Worm (Caenorhabditis elegans) whole organism, midembryonic: ENCODE measurements around the gene T19D12.9.

Source experiments
- T22C8.4 ChIP-seq: fragments of 200-800 bp; sonication (Bioruptor generic); IDR thresholded peaks from 2 replicates; pipeline ENCODE4 v1.3.6; 2022; ENCODE audit warnings: missing genetic modification characterization, missing compliant biosample characterization
- flt-1 ChIP-seq: fragments of 200-800 bp; sonication (Bioruptor generic); IDR thresholded peaks from 2 replicates; pipeline ENCODE4 v1.3.6; 2022; ENCODE audit warnings: missing genetic modification characterization, missing compliant biosample characterization
- tab-1 ChIP-seq: fragments of 200-800 bp; sonication (Bioruptor generic); IDR thresholded peaks from 2 replicates; pipeline ENCODE4 v1.3.6; 2022; ENCODE audit warnings: missing genetic modification characterization, missing compliant biosample characterization
- ztf-23 ChIP-seq: fragments of 200-800 bp; sonication (Bioruptor generic); IDR thresholded peaks from 2 replicates; pipeline ENCODE4 v1.3.6; 2022; ENCODE audit warnings: missing genetic modification reagents, missing genetic modification characterization, missing compliant biosample characterization
- ztf-29 ChIP-seq: fragments of 200-800 bp; sonication (Bioruptor generic); IDR thresholded peaks from 2 replicates; pipeline ENCODE4 v1.3.6; 2022; ENCODE audit warnings: missing genetic modification reagents, missing genetic modification characterization, missing compliant biosample characterization

DNA sequence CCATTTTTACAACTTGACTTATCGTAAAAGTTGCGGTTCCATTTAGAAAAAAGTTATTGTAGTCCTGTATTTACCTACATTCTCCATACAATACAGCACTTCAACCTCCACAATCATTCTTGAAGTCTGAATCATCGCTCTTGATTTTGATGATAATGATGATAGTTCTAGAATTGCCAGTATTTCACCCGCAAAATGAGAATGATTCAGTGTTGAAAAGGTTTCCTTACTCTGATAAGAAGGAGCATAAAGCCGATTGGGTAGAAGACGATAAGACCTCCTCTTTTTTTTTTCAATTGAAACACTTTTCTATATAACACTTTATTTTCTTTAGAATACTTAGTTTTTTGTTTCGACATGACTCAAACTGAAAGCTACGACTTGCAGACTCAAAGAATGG, 23.4 kb downstream of the T19D12.9 start, which contains the start of gene T19D12.4:
- TF ChIP-seq flt-1 (no peak), ztf-29 (GFP tag; lab: Robert Waterston, UW) (no peak), tab-1 (GFP tag; lab: Robert Waterston, UW) (no peak), ztf-23 (GFP tag; lab: Robert Waterston, UW) (no peak), T22C8.4 (GFP tag; lab: Robert Waterston, UW) (no peak)
